Fruit fly (Drosophila melanogaster) whole organism, embryonic: ENCODE measurements around the gene CG34125.

ENCODE experiments used
- Atf-2 ChIP-seq: fragments of 200-800 bp; sonication (Bioruptor generic); optimal IDR thresholded peaks from 2 replicates; lab custom pipeline; 2016; ENCODE audit warnings: missing biosample characterization, missing genetic modification characterization
- Atf3 ChIP-seq: fragments of 200-800 bp; sonication (Bioruptor generic); optimal IDR thresholded peaks from 3 replicates; lab custom pipeline; 2016; ENCODE audit warnings: missing biosample characterization, missing genetic modification characterization
- Blimp-1 ChIP-seq: fragments of 200-800 bp; sonication (Bioruptor generic); optimal IDR thresholded peaks from 3 replicates; lab custom pipeline; 2018; ENCODE audit warnings: missing biosample characterization, missing genetic modification characterization, mild to moderate bottlenecking, moderate library complexity, missing genetic modification reagents
- CG10959 ChIP-seq: fragments of 200-800 bp; sonication (Bioruptor generic); IDR thresholded peaks from 2 replicates; pipeline ENCODE4 v1.3.6; 2022; ENCODE audit warnings: missing biosample characterization, missing genetic modification characterization
- CG17385 ChIP-seq: fragments of 200-800 bp; sonication (Bioruptor generic); optimal IDR thresholded peaks from 3 replicates; lab custom pipeline; 2018; ENCODE audit warnings: missing biosample characterization, mild to moderate bottlenecking, missing genetic modification characterization
- CG18619 ChIP-seq: fragments of 200-800 bp; sonication (Bioruptor generic); optimal IDR thresholded peaks from 3 replicates; lab custom pipeline; 2017; ENCODE audit warnings: missing biosample characterization, mild to moderate bottlenecking, missing genetic modification characterization
- CG2875 ChIP-seq: fragments of 200-800 bp; sonication (Bioruptor generic); optimal IDR thresholded peaks from 2 replicates; lab custom pipeline; 2017; ENCODE audit warnings: missing biosample characterization, mild to moderate bottlenecking, missing genetic modification characterization, missing genetic modification reagents
- CG30403 ChIP-seq: fragments of 200-800 bp; sonication (Bioruptor generic); optimal IDR thresholded peaks from 3 replicates; lab custom pipeline; 2016; ENCODE audit warnings: missing biosample characterization, missing genetic modification characterization
- CG4282 ChIP-seq: fragments of 200-800 bp; sonication (Bioruptor generic); optimal IDR thresholded peaks from 2 replicates; lab custom pipeline; 2016; ENCODE audit warnings: missing biosample characterization, missing genetic modification characterization
- CG4820 ChIP-seq: fragments of 200-800 bp; sonication (Bioruptor generic); optimal IDR thresholded peaks from 3 replicates; lab custom pipeline; 2016; ENCODE audit warnings: missing biosample characterization, missing genetic modification characterization
- CG6272 ChIP-seq: fragments of 200-800 bp; sonication (Bioruptor generic); IDR thresholded peaks from 2 replicates; pipeline ENCODE4 v1.3.6; 2022; ENCODE audit warnings: missing biosample characterization, missing genetic modification characterization
- CG6813 ChIP-seq: fragments of 200-800 bp; sonication (Bioruptor generic); optimal IDR thresholded peaks from 2 replicates; lab custom pipeline; 2017; ENCODE audit warnings: missing biosample characterization, missing genetic modification characterization, mild to moderate bottlenecking, moderate library complexity, missing genetic modification reagents
- CG7556 ChIP-seq: fragments of 200-800 bp; sonication (Bioruptor generic); optimal IDR thresholded peaks from 2 replicates; lab custom pipeline; 2017; ENCODE audit warnings: missing biosample characterization, mild to moderate bottlenecking, missing genetic modification characterization
- CG7745 ChIP-seq: fragments of 200-800 bp; sonication (Bioruptor generic); optimal IDR thresholded peaks from 2 replicates; lab custom pipeline; 2018; ENCODE audit warnings: missing biosample characterization, mild to moderate bottlenecking, missing genetic modification characterization, moderate library complexity
- CG8281 ChIP-seq: fragments of 200-800 bp; sonication (Bioruptor generic); optimal IDR thresholded peaks from 2 replicates; lab custom pipeline; 2018; ENCODE audit warnings: missing biosample characterization, mild to moderate bottlenecking, missing genetic modification characterization, moderate library complexity
- CG8290 ChIP-seq, 3 experiments: fragments of 200-800 bp; sonication (Bioruptor generic); optimal IDR thresholded peaks; 2 replicates each; lab custom pipeline; 2016 to 2019; ENCODE audit warnings: missing biosample characterization in 3 of 3, missing genetic modification characterization in 3 of 3, mild to moderate bottlenecking in 2 of 3, moderate library complexity in 1 of 3
- CG9817 ChIP-seq: fragments of 200-800 bp; sonication (Bioruptor generic); optimal IDR thresholded peaks from 2 replicates; lab custom pipeline; 2018; ENCODE audit warnings: missing biosample characterization, mild to moderate bottlenecking, missing genetic modification characterization, moderate library complexity
- Doc2 ChIP-seq: fragments of 200-800 bp; sonication (Bioruptor generic); IDR thresholded peaks from 2 replicates; pipeline ENCODE4 v1.3.6; 2022; ENCODE audit warnings: missing biosample characterization, missing genetic modification characterization
- HLHmδ ChIP-seq: fragments of 200-800 bp; sonication (Bioruptor generic); optimal IDR thresholded peaks from 2 replicates; lab custom pipeline; 2018; ENCODE audit warnings: missing biosample characterization, mild to moderate bottlenecking, missing genetic modification characterization, moderate library complexity
- Hsf ChIP-seq: fragments of 200-800 bp; sonication (Bioruptor generic); optimal IDR thresholded peaks from 3 replicates; lab custom pipeline; 2016; ENCODE audit warnings: missing biosample characterization, missing genetic modification characterization
- Lpt ChIP-seq: fragments of >200 bp; optimal IDR thresholded peaks from 2 replicates; lab custom pipeline; 2018; ENCODE audit warnings: missing biosample characterization, missing genetic modification characterization
- MTF-1 ChIP-seq: fragments of 200-800 bp; sonication (Bioruptor generic); optimal IDR thresholded peaks from 2 replicates; lab custom pipeline; 2018; ENCODE audit warnings: missing biosample characterization, mild to moderate bottlenecking, missing genetic modification characterization, borderline replicate concordance
- Myb ChIP-seq: fragments of 200-800 bp; sonication (Bioruptor generic); optimal IDR thresholded peaks from 2 replicates; lab custom pipeline; 2016; ENCODE audit warnings: missing biosample characterization, missing genetic modification characterization
- Oli ChIP-seq: fragments of 200-800 bp; sonication (Bioruptor generic); optimal IDR thresholded peaks from 2 replicates; lab custom pipeline; 2018; ENCODE audit warnings: missing biosample characterization, mild to moderate bottlenecking, missing genetic modification characterization, moderate library complexity
- Optix ChIP-seq: fragments of 200-800 bp; sonication (Bioruptor generic); IDR thresholded peaks from 3 replicates; pipeline ENCODE4 v1.3.6; 2022; ENCODE audit warnings: missing biosample characterization, missing genetic modification characterization
- Rx ChIP-seq: fragments of 200-800 bp; sonication (Bioruptor generic); IDR thresholded peaks from 2 replicates; pipeline ENCODE4 v1.3.6; 2022; ENCODE audit warnings: missing biosample characterization, missing genetic modification characterization
- Sin3A ChIP-seq: fragments of >200 bp; optimal IDR thresholded peaks from 2 replicates; lab custom pipeline; 2018
- ap ChIP-seq: fragments of 200-800 bp; sonication (Bioruptor generic); IDR thresholded peaks from 2 replicates; pipeline ENCODE4 v1.3.6; 2022; ENCODE audit warnings: missing biosample characterization, missing genetic modification characterization
- ara ChIP-seq: fragments of 200-800 bp; sonication (Bioruptor generic); IDR thresholded peaks from 2 replicates; pipeline ENCODE4 v1.3.6; 2022; ENCODE audit warnings: missing biosample characterization, missing genetic modification characterization
- bcd ChIP-seq: fragments of 200-800 bp; sonication (Bioruptor generic); optimal IDR thresholded peaks from 2 replicates; lab custom pipeline; 2017; ENCODE audit warnings: missing biosample characterization, mild to moderate bottlenecking, missing genetic modification characterization
- bigmax ChIP-seq: fragments of 200-800 bp; sonication (Bioruptor generic); optimal IDR thresholded peaks from 2 replicates; lab custom pipeline; 2018; ENCODE audit warnings: missing biosample characterization, mild to moderate bottlenecking, missing genetic modification characterization
- croc ChIP-seq: fragments of 200-800 bp; sonication (Bioruptor generic); conservative IDR thresholded peaks from 3 replicates; pipeline ENCODE4 v1.3.6; 2022; ENCODE audit warnings: missing biosample characterization, missing genetic modification characterization
- cwo ChIP-seq: fragments of 200-800 bp; sonication (Bioruptor generic); optimal IDR thresholded peaks from 3 replicates; lab custom pipeline; 2017; ENCODE audit warnings: missing biosample characterization, missing genetic modification characterization, mild to moderate bottlenecking, moderate library complexity, missing genetic modification reagents
- dm ChIP-seq: fragments of 200-800 bp; sonication (Bioruptor generic); optimal IDR thresholded peaks from 3 replicates; lab custom pipeline; 2016; ENCODE audit warnings: missing biosample characterization, missing genetic modification characterization
- dysf ChIP-seq: fragments of 200-800 bp; sonication (Bioruptor generic); IDR thresholded peaks from 3 replicates; pipeline ENCODE4 v1.3.6; 2022; ENCODE audit warnings: missing biosample characterization, missing genetic modification characterization
- fd102C ChIP-seq: fragments of 200-800 bp; sonication (Bioruptor generic); optimal IDR thresholded peaks from 2 replicates; lab custom pipeline; 2018; ENCODE audit warnings: missing biosample characterization, mild to moderate bottlenecking, missing genetic modification characterization, moderate library complexity
- gfzf ChIP-seq: fragments of 200-800 bp; sonication (Bioruptor generic); optimal IDR thresholded peaks from 2 replicates; lab custom pipeline; 2016; ENCODE audit warnings: missing biosample characterization, mild to moderate bottlenecking, missing genetic modification characterization, moderate library complexity
- hbn ChIP-seq: fragments of 200-800 bp; sonication (Bioruptor generic); IDR thresholded peaks from 2 replicates; pipeline ENCODE4 v1.3.6; 2022; ENCODE audit warnings: missing biosample characterization, missing genetic modification characterization; ENCODE audit not compliant: partially characterized antibody
- hkb ChIP-seq, 2 experiments: fragments of 200-800 bp in 1 of 2; fragments of >200 bp in 1 of 2; sonication (Bioruptor generic) in 1 of 2; IDR thresholded peaks in 1 of 2; optimal IDR thresholded peaks in 1 of 2; 2 replicates each; pipeline versions ENCODE4 v1.3.6 to Lab custom; 2017 to 2022; ENCODE audit warnings: missing biosample characterization in 1 of 2, missing genetic modification characterization in 1 of 2
- jing ChIP-seq: fragments of 200-800 bp; sonication (Bioruptor generic); optimal IDR thresholded peaks from 2 replicates; lab custom pipeline; 2018; ENCODE audit warnings: missing biosample characterization, mild to moderate bottlenecking, missing genetic modification characterization
- oc ChIP-seq: fragments of 200-800 bp; sonication (Bioruptor generic); optimal IDR thresholded peaks from 2 replicates; lab custom pipeline; 2018; ENCODE audit warnings: missing biosample characterization, mild to moderate bottlenecking, missing genetic modification characterization, moderate library complexity
- pnt ChIP-seq: fragments of 200-800 bp; sonication (Bioruptor generic); optimal IDR thresholded peaks from 3 replicates; lab custom pipeline; 2016; ENCODE audit warnings: missing biosample characterization, missing genetic modification characterization
- prd ChIP-seq, 3 experiments: fragments of >200 bp in 2 of 3; fragments of 200-800 bp in 1 of 3; sonication (Bioruptor generic) in 1 of 3; optimal IDR thresholded peaks in 2 of 3; IDR thresholded peaks in 1 of 3; 2 replicates in 2 of 3; 3 replicates in 1 of 3; pipeline versions ENCODE4 v1.3.6 to Lab custom; 2017 to 2022; ENCODE audit warnings: missing biosample characterization in 1 of 3, missing genetic modification characterization in 1 of 3
- run ChIP-seq: fragments of 200-800 bp; sonication (Bioruptor generic); optimal IDR thresholded peaks from 3 replicates; lab custom pipeline; 2018; ENCODE audit warnings: missing biosample characterization, mild to moderate bottlenecking, missing genetic modification characterization
- sd ChIP-seq: fragments of 200-800 bp; sonication (Bioruptor generic); optimal IDR thresholded peaks from 3 replicates; lab custom pipeline; 2018; ENCODE audit warnings: missing biosample characterization, mild to moderate bottlenecking, missing genetic modification characterization, moderate library complexity
- sens ChIP-seq: fragments of 200-800 bp; sonication (Bioruptor generic); peaks from one replicate; lab custom pipeline; 2016; ENCODE audit warnings: missing biosample characterization, missing genetic modification characterization
- vvl ChIP-seq: fragments of 200-800 bp; sonication (Bioruptor generic); IDR thresholded peaks from 2 replicates; pipeline ENCODE4 v1.3.6; 2022; ENCODE audit warnings: missing biosample characterization, missing genetic modification characterization
- zen2 ChIP-seq: fragments of 200-800 bp; sonication (Bioruptor generic); IDR thresholded peaks from 3 replicates; pipeline ENCODE4 v1.3.6; 2022; ENCODE audit warnings: missing biosample characterization, missing genetic modification characterization; ENCODE audit not compliant: partially characterized antibody

CG34125 gene

DNA sequence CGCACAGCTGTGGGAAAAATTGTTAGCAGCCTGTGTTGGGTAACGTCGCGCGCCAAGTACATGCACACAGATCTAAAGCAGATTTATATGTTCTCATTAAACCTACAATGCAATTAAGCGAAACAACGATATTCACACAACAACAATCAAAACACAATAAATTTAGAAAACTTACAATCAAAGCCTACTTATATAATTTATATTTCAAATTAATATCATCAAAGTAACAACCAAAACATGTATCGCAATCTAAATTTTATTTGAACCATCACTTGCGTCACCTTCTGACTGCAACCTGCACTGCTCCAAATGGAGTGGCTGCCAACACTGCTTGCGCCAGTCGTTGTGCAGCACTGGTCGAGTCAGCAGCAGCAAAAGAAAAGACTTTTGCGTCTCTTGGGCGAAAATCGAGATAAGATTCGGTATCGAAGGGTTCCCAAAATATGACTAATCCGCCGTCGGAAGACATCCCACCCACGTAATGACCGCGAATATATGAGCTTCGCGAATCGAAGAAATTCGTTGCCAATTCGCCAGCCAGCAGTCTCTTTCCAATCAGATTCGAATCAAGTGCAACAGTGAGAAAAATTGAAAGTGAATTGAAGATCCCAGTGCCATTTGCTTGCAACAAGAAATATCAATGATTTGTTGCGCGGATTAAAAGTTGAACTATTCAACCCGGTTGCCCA is 15.9 kb downstream of the CG34125 start, which contains the start of the genes CG8892 and CG34126 (continued):
- TF ChIP-seq prd (optimal IDR thresholded peaks at IDR 0.05; lab: Kevin White, UChicago) = no peak
- peak; percentile 98 for TF ChIP-seq prd (GFP tag; IDR thresholded peaks at IDR 0.05; lab: Robert Waterston, UW)
- peak; percentile 91 for TF ChIP-seq CG2875 (GFP tag; lab: Kevin White, UChicago)
- TF ChIP-seq HLHmδ (GFP tag; lab: Kevin White, UChicago) = no peak
- TF ChIP-seq ap (GFP tag; lab: Robert Waterston, UW) = peak; percentile 85
- peak; percentile 98 for TF ChIP-seq dysf (GFP tag; lab: Robert Waterston, UW)
- TF ChIP-seq pnt (GFP tag; lab: Kevin White, UChicago) = peak; percentile 97
- TF ChIP-seq Atf3 (GFP tag; lab: Kevin White, UChicago) = peak; percentile 96
- TF ChIP-seq Atf-2 = peak; percentile 94
- TF ChIP-seq sens (GFP tag; lab: Kevin White, UChicago) = peak; percentile 99
- peak; percentile 90 for TF ChIP-seq dm (GFP tag; lab: Kevin White, UChicago)
- peak; percentile 28 for TF ChIP-seq gfzf (GFP tag; lab: Kevin White, UChicago)
- peak; percentile 97 for TF ChIP-seq CG6272
- peak; percentile 93 for TF ChIP-seq CG17385
- peak; percentile 92 for TF ChIP-seq Optix (GFP tag; lab: Robert Waterston, UW)
- peak; percentile 95 for TF ChIP-seq jing (GFP tag; lab: Kevin White, UChicago)
- TF ChIP-seq CG7745 (tag; lab: Kevin White, UChicago) = no peak
- peak; percentile 97 for TF ChIP-seq CG7556 (GFP tag; lab: Kevin White, UChicago)
- TF ChIP-seq run (tag; lab: Kevin White, UChicago) = peak; percentile 82
- TF ChIP-seq bcd (GFP tag; lab: Kevin White, UChicago) = peak; percentile 98
- TF ChIP-seq Blimp-1 (GFP tag; lab: Kevin White, UChicago) = peak; percentile 92
- peak; percentile 99 for TF ChIP-seq Sin3A
- peak; percentile 98 for TF ChIP-seq CG8290 (GFP tag; optimal IDR thresholded peaks at IDR 0.05; lab: Kevin White, UChicago)
- peak; percentile 91 to 94 for TF ChIP-seq CG8290 (tag; optimal IDR thresholded peaks at IDR 0.05; lab: Kevin White, UChicago)
- TF ChIP-seq sd (tag; lab: Kevin White, UChicago) = peak; percentile 90
- TF ChIP-seq Rx = peak; percentile 93
- peak; percentile 98 for TF ChIP-seq CG4820 (GFP tag; lab: Kevin White, UChicago)
- TF ChIP-seq zen2 (GFP tag; lab: Robert Waterston, UW) = no peak
- TF ChIP-seq CG4282 (GFP tag; lab: Kevin White, UChicago) = peak; percentile 88
- TF ChIP-seq bigmax (GFP tag; lab: Kevin White, UChicago) = no peak
- peak; percentile 99 for TF ChIP-seq Hsf (GFP tag; lab: Kevin White, UChicago)
- peak; percentile 87 for TF ChIP-seq CG8281
- peak; percentile 93 for TF ChIP-seq Doc2 (GFP tag; lab: Robert Waterston, UW)
- TF ChIP-seq CG10959 (GFP tag; lab: Robert Waterston, UW) = peak; percentile 93
- TF ChIP-seq oc = peak; percentile 89
- TF ChIP-seq CG9817 (tag; lab: Kevin White, UChicago) = peak; percentile 98
- peak; percentile 68 for TF ChIP-seq fd102C (GFP tag; lab: Kevin White, UChicago)
- TF ChIP-seq cwo (GFP tag; lab: Kevin White, UChicago) = peak; percentile 94
- peak; percentile 90 for TF ChIP-seq CG6813
- TF ChIP-seq CG18619 (GFP tag; lab: Kevin White, UChicago) = peak; percentile 98
- TF ChIP-seq hkb (optimal IDR thresholded peaks at IDR 0.05; lab: Kevin White, UChicago) = peak; percentile 93
- peak; percentile 92 for TF ChIP-seq hkb (GFP tag; IDR thresholded peaks at IDR 0.05; lab: Robert Waterston, UW)
- TF ChIP-seq Myb (GFP tag; lab: Kevin White, UChicago) = peak; percentile 84
- no peak for TF ChIP-seq Lpt (GFP tag; lab: Kevin White, UChicago)
- TF ChIP-seq Oli (tag; lab: Kevin White, UChicago) = peak; percentile 96
- no peak for TF ChIP-seq hbn
- TF ChIP-seq MTF-1 = peak; percentile 81
- TF ChIP-seq CG30403 = peak; percentile 100
- TF ChIP-seq vvl = peak; percentile 96
- peak; percentile 98 for TF ChIP-seq croc
- peak; percentile 94 for TF ChIP-seq ara (GFP tag; lab: Robert Waterston, UW)
